Worm (Caenorhabditis elegans) whole organism, L4 larva: Measurements from ENCODE around the gene K02F3.9.
A peak's percentile ranks its signal among the peaks of the same experiment; 100 is the strongest.

Source experiments
- D1046.2 ChIP-seq: fragments of 200-800 bp; sonication (Bioruptor generic); IDR thresholded peaks from 2 replicates; pipeline ENCODE4 v1.3.6; 2022; ENCODE audit warnings: missing genetic modification characterization, missing compliant biosample characterization
- R02D3.7 ChIP-seq: fragments of 150-350 bp; sonication (generic microtip); optimal IDR thresholded peaks from 3 replicates; lab custom pipeline; 2014; ENCODE audit warnings: missing biosample characterization, missing genetic modification characterization
- Y105C5A.15 ChIP-seq: fragments of 200-800 bp; sonication (Bioruptor generic); IDR thresholded peaks from 2 replicates; pipeline ENCODE4 v1.3.6; 2022; ENCODE audit warnings: missing genetic modification characterization, missing compliant biosample characterization
- Y5F2A.4 ChIP-seq: fragments of 200-800 bp; sonication (Bioruptor generic); optimal IDR thresholded peaks from 2 replicates; lab custom pipeline; 2018; ENCODE audit warnings: mild to moderate bottlenecking, missing genetic modification characterization, missing compliant biosample characterization
- aha-1 ChIP-seq: fragments of 150-350 bp; peaks from one replicate; lab custom pipeline; 2014; ENCODE audit warnings: missing biosample characterization, missing genetic modification characterization
- arid-1 ChIP-seq: fragments of 200-800 bp; sonication (Bioruptor generic); conservative IDR thresholded peaks from 2 replicates; pipeline ENCODE4 v1.3.6; 2022; ENCODE audit warnings: missing genetic modification reagents, missing genetic modification characterization, missing compliant biosample characterization
- ceh-32 ChIP-seq: sonication (generic microtip); optimal IDR thresholded peaks from 2 replicates; lab custom pipeline; 2016; ENCODE audit warnings: mild to moderate bottlenecking, missing genetic modification characterization, missing compliant biosample characterization; ENCODE audit not compliant: poor library complexity
- daf-8 ChIP-seq: fragments of 200-800 bp; sonication (Bioruptor generic); IDR thresholded peaks from 2 replicates; pipeline ENCODE4 v1.3.6; 2022; ENCODE audit warnings: missing genetic modification characterization, missing compliant biosample characterization
- dmd-8 ChIP-seq: fragments of 200-800 bp; sonication (Bioruptor generic); IDR thresholded peaks from 2 replicates; pipeline ENCODE4 v1.3.6; 2022; ENCODE audit warnings: missing genetic modification characterization, missing compliant biosample characterization
- duxl-1 ChIP-seq: sonication (generic microtip); optimal IDR thresholded peaks from 2 replicates; lab custom pipeline; 2016; ENCODE audit warnings: mild to moderate bottlenecking, missing genetic modification characterization, moderate library complexity, missing compliant biosample characterization; ENCODE audit not compliant: poor library complexity
- dve-1 ChIP-seq: sonication (generic microtip); optimal IDR thresholded peaks from 2 replicates; lab custom pipeline; 2017; ENCODE audit warnings: antibody characterized with exemption, mild to moderate bottlenecking, missing genetic modification characterization, missing compliant biosample characterization; ENCODE audit not compliant: insufficient read depth
- fkh-10 ChIP-seq: fragments of 150-350 bp; optimal IDR thresholded peaks from 2 replicates; lab custom pipeline; 2014; ENCODE audit warnings: missing biosample characterization, missing genetic modification reagents, missing genetic modification characterization
- gei-8 ChIP-seq: fragments of 200-800 bp; sonication (Bioruptor generic); optimal IDR thresholded peaks from 2 replicates; lab custom pipeline; 2018; ENCODE audit warnings: mild to moderate bottlenecking, missing genetic modification characterization, missing compliant biosample characterization
- hif-1 ChIP-seq, 2 experiments: sonication (generic microtip); optimal IDR thresholded peaks; 2 replicates each; lab custom pipeline; 2016 to 2017; ENCODE audit warnings: missing compliant biosample characterization in 2 of 2, missing genetic modification characterization in 2 of 2, missing genetic modification reagents in 2 of 2, missing genotype in 2 of 2, mild to moderate bottlenecking in 1 of 2
- jun-1 ChIP-seq: fragments of 150-350 bp; optimal IDR thresholded peaks from 2 replicates; lab custom pipeline; 2014; ENCODE audit warnings: missing biosample characterization, missing genetic modification reagents, missing genetic modification characterization
- lim-7 ChIP-seq: fragments of 200-800 bp; sonication (Bioruptor generic); IDR thresholded peaks from 2 replicates; pipeline ENCODE4 v1.3.6; 2022; ENCODE audit warnings: missing genetic modification characterization, missing compliant biosample characterization
- lin-15B ChIP-seq: fragments of 150-350 bp; sonication (generic microtip); optimal IDR thresholded peaks from 3 replicates; lab custom pipeline; 2014; ENCODE audit warnings: missing biosample characterization, missing genetic modification characterization
- lin-38 ChIP-seq: fragments of 200-800 bp; sonication (Bioruptor generic); IDR thresholded peaks from 2 replicates; pipeline ENCODE4 v1.3.6; 2022; ENCODE audit warnings: missing genetic modification reagents, missing genetic modification characterization, missing compliant biosample characterization
- lin-39 ChIP-seq: fragments of 150-350 bp; optimal IDR thresholded peaks from 2 replicates; lab custom pipeline; 2014; ENCODE audit warnings: missing biosample characterization, missing genetic modification reagents, missing genetic modification characterization
- lsy-2 ChIP-seq, 2 experiments: fragments of 150-350 bp in 1 of 2; sonication (generic microtip) in 1 of 2; optimal IDR thresholded peaks; 2 replicates each; lab custom pipeline; 2014 to 2017; ENCODE audit warnings: missing biosample characterization in 2 of 2, missing genetic modification characterization in 2 of 2
- madf-5 ChIP-seq, 2 experiments: fragments of 200-800 bp; sonication (Bioruptor generic); IDR thresholded peaks; 2 replicates each; pipeline ENCODE4 v1.3.6; 2022; ENCODE audit warnings: missing compliant biosample characterization in 2 of 2, missing genetic modification characterization in 2 of 2
- madf-9 ChIP-seq: fragments of 200-800 bp; sonication (Bioruptor generic); conservative IDR thresholded peaks from 2 replicates; pipeline ENCODE4 v1.3.6; 2022; ENCODE audit warnings: missing genetic modification reagents, missing genetic modification characterization, missing compliant biosample characterization
- mdl-1 ChIP-seq, 2 experiments: fragments of 150-350 bp in 1 of 2; sonication (generic microtip) in 1 of 2; optimal IDR thresholded peaks; 2 replicates each; lab custom pipeline; 2014 to 2017; ENCODE audit warnings: missing biosample characterization in 2 of 2, missing genetic modification characterization in 2 of 2
- mes-2 ChIP-seq: sonication (generic microtip); optimal IDR thresholded peaks from 2 replicates; lab custom pipeline; 2016; ENCODE audit warnings: missing genotype, mild to moderate bottlenecking, missing genetic modification characterization, missing compliant biosample characterization; ENCODE audit not compliant: poor library complexity, severe bottlenecking
- nhr-11 ChIP-seq: fragments of 150-350 bp; optimal IDR thresholded peaks from 2 replicates; lab custom pipeline; 2014; ENCODE audit warnings: missing biosample characterization, missing genetic modification characterization
- nhr-25 ChIP-seq: sonication (generic microtip); optimal IDR thresholded peaks from 2 replicates; lab custom pipeline; 2017; ENCODE audit warnings: missing genetic modification characterization, mild to moderate bottlenecking, missing compliant biosample characterization, antibody characterized with exemption, moderate library complexity, borderline replicate concordance; ENCODE audit not compliant: insufficient read depth
- nhr-28 ChIP-seq: fragments of 150-350 bp; optimal IDR thresholded peaks from 2 replicates; lab custom pipeline; 2014; ENCODE audit warnings: missing biosample characterization, missing genetic modification characterization
- nhr-41 ChIP-seq: fragments of 200-800 bp; sonication (Bioruptor generic); IDR thresholded peaks from 2 replicates; pipeline ENCODE4 v1.3.6; 2022; ENCODE audit warnings: missing genetic modification reagents, missing genetic modification characterization, missing compliant biosample characterization
- nhr-6 ChIP-seq: fragments of 150-350 bp; optimal IDR thresholded peaks from 2 replicates; lab custom pipeline; 2014; ENCODE audit warnings: missing biosample characterization, missing genetic modification characterization
- pha-4 ChIP-seq, 2 experiments: fragments of 150-350 bp in 1 of 2; fragments of 200-800 bp in 1 of 2; sonication (Bioruptor generic) in 1 of 2; IDR thresholded peaks in 1 of 2; optimal IDR thresholded peaks in 1 of 2; 2 replicates each; pipeline versions ENCODE4 v1.3.6 to Lab custom; 2014 to 2022; ENCODE audit warnings: missing genetic modification characterization in 2 of 2, missing genetic modification reagents in 2 of 2, missing biosample characterization in 1 of 2, missing compliant biosample characterization in 1 of 2
- pqm-1 ChIP-seq: sonication (generic microtip); optimal IDR thresholded peaks from 2 replicates; lab custom pipeline; 2017; ENCODE audit warnings: missing biosample characterization, missing genetic modification characterization
- rbr-2 ChIP-seq: sonication (generic microtip); optimal IDR thresholded peaks from 2 replicates; lab custom pipeline; 2016; ENCODE audit warnings: missing genotype, missing genetic modification characterization, missing compliant biosample characterization
- skn-1 ChIP-seq: fragments of 150-350 bp; optimal IDR thresholded peaks from 2 replicates; lab custom pipeline; 2014; ENCODE audit warnings: missing biosample characterization, missing genetic modification characterization
- snpc-1.2 ChIP-seq: fragments of 200-800 bp; sonication (Bioruptor generic); IDR thresholded peaks from 2 replicates; pipeline ENCODE4 v1.3.6; 2022; ENCODE audit warnings: missing genetic modification reagents, missing genetic modification characterization, missing compliant biosample characterization
- spr-1 ChIP-seq: sonication (generic microtip); optimal IDR thresholded peaks from 2 replicates; lab custom pipeline; 2016; ENCODE audit warnings: mild to moderate bottlenecking, missing genetic modification characterization, missing compliant biosample characterization
- spr-3 ChIP-seq: fragments of 200-800 bp; sonication (Bioruptor generic); optimal IDR thresholded peaks from 2 replicates; lab custom pipeline; 2018; ENCODE audit warnings: mild to moderate bottlenecking, missing genetic modification characterization, missing compliant biosample characterization
- tag-97 ChIP-seq: fragments of 200-800 bp; sonication (Bioruptor generic); IDR thresholded peaks from 2 replicates; pipeline ENCODE4 v1.3.6; 2022; ENCODE audit warnings: missing genetic modification characterization, missing compliant biosample characterization
- zag-1 ChIP-seq: fragments of 150-350 bp; optimal IDR thresholded peaks from 2 replicates; lab custom pipeline; 2014; ENCODE audit warnings: missing biosample characterization, missing genetic modification characterization
- zfp-3 ChIP-seq: fragments of 200-800 bp; sonication (Bioruptor generic); conservative IDR thresholded peaks from 2 replicates; pipeline ENCODE4 v1.3.6; 2022; ENCODE audit warnings: missing genetic modification reagents, missing genetic modification characterization, missing compliant biosample characterization
- zip-11 ChIP-seq: fragments of 200-800 bp; sonication (Bioruptor generic); IDR thresholded peaks from 2 replicates; pipeline ENCODE4 v1.3.6; 2022; ENCODE audit warnings: missing genetic modification characterization, missing compliant biosample characterization
- ztf-11 ChIP-seq: fragments of 150-350 bp; optimal IDR thresholded peaks from 2 replicates; lab custom pipeline; 2014; ENCODE audit warnings: missing biosample characterization, missing genetic modification characterization
- ztf-7 ChIP-seq: fragments of 150-350 bp; optimal IDR thresholded peaks from 2 replicates; lab custom pipeline; 2014; ENCODE audit warnings: missing biosample characterization, missing genetic modification characterization

K02F3.9 gene

ce11 chrIII:872373-872772, 31.2 kb upstream of the K02F3.9 start, which contains the start of the genes T24C4.3 and clc-20:
Gene T24C4.3, minus strand, starts transcription at chrIII:872473.
Gene clc-20, plus strand, starts transcription at chrIII:872583.
- TF ChIP-seq spr-3 (GFP tag; lab: Kevin White, UChicago): no peak
- no peak for TF ChIP-seq nhr-41 (GFP tag; lab: Robert Waterston, UW)
- TF ChIP-seq aha-1: peak; percentile 11
- TF ChIP-seq fkh-10: no peak
- no peak for TF ChIP-seq duxl-1
- TF ChIP-seq nhr-25: no peak
- TF ChIP-seq spr-1 (tag; lab: Kevin White, UChicago): no peak
- TF ChIP-seq mdl-1 (tag; optimal IDR thresholded peaks at IDR 0.05; lab: Kevin White, UChicago): no peak

ce11 chrIII:870555-870954, 29.4 kb upstream of the K02F3.9 start:
- TF ChIP-seq nhr-11 (tag; lab: Kevin White, UChicago) (no peak), tag-97 (GFP tag; lab: Robert Waterston, UW) (no peak), lsy-2 (tag; optimal IDR thresholded peaks at IDR 0.05; lab: Kevin White, UChicago) (no peak)

- TF ChIP-seq daf-8 (GFP tag; lab: Robert Waterston, UW) (no peak), madf-9 (no peak), Y105C5A.15 (no peak), nhr-41 (GFP tag; lab: Robert Waterston, UW) (no peak), lin-15B (tag; lab: Kevin White, UChicago) (no peak)
Observed at ce11 chrIII:869869-870268, 28.7 kb upstream of the K02F3.9 start, which contains the start of gene T24C4.2. Gene T24C4.2, minus strand, starts transcription at chrIII:869969.

ce11 chrIII:868866-869265, 27.7 kb upstream of the K02F3.9 start:
- no peak for TF ChIP-seq pqm-1
- TF ChIP-seq aha-1: peak; percentile 84

ce11 chrIII:861819-862356, 20.7 kb upstream of the K02F3.9 start, which contains the start of gene arx-4:
Gene arx-4, plus strand, starts transcription at chrIII:862306.
- TF ChIP-seq zip-11 (GFP tag; lab: Robert Waterston, UW) (no peak), R02D3.7 (no peak), mes-2 (peak; percentile 40), lin-38 (peak; percentile 50), duxl-1 (no peak), arid-1 (GFP tag; lab: Robert Waterston, UW) (no peak), mdl-1 (tag; optimal IDR thresholded peaks at IDR 0.05; lab: Kevin White, UChicago) (no peak), D1046.2 (GFP tag; lab: Robert Waterston, UW) (no peak), Y5F2A.4 (GFP tag; lab: Kevin White, UChicago) (no peak), nhr-28 (tag; lab: Kevin White, UChicago) (no peak), rbr-2 (tag; lab: Kevin White, UChicago) (no peak), dmd-8 (no peak), lim-7 (no peak), ztf-11 (tag; lab: Kevin White, UChicago) (no peak), Y105C5A.15 (no peak), zag-1 (tag; lab: Kevin White, UChicago) (no peak), ceh-32 (tag; lab: Kevin White, UChicago) (no peak), jun-1 (no peak), nhr-41 (GFP tag; lab: Robert Waterston, UW) (no peak), skn-1 (tag; lab: Kevin White, UChicago) (no peak), pha-4 (GFP tag; IDR thresholded peaks at IDR 0.05; lab: Robert Waterston, UW) (no peak), pha-4 (tag; optimal IDR thresholded peaks at IDR 0.05; lab: Kevin White, UChicago) (peak; percentile 34), hif-1 (tag; optimal IDR thresholded peaks at IDR 0.05; lab: Kevin White, UChicago) (no peak), dve-1 (peak; percentile 7), nhr-6 (tag; lab: Kevin White, UChicago) (no peak), aha-1 (peak; percentile 89), daf-8 (GFP tag; lab: Robert Waterston, UW) (no peak), lin-39 (tag; lab: Kevin White, UChicago) (no peak), madf-5 (GFP tag; IDR thresholded peaks at IDR 0.05; lab: Robert Waterston, UW) (no peak), ztf-7 (no peak), zfp-3 (GFP tag; lab: Robert Waterston, UW) (no peak), snpc-1.2 (GFP tag; lab: Robert Waterston, UW) (no peak), gei-8 (GFP tag; lab: Kevin White, UChicago) (no peak)
